Worm (Caenorhabditis elegans) whole organism, young adult: Measurements from ENCODE around the gene citk-1.

Experiments used
- B0261.1 ChIP-seq: sonication (generic microtip); optimal IDR thresholded peaks from 2 replicates; lab custom pipeline; 2016; ENCODE audit warnings: mild to moderate bottlenecking, missing genetic modification characterization, moderate library complexity, missing compliant biosample characterization
- C17E4.6 ChIP-seq: fragments of 200-800 bp; sonication (Bioruptor generic); IDR thresholded peaks from 2 replicates; pipeline ENCODE4 v1.3.6; 2022; ENCODE audit warnings: missing genetic modification reagents, missing genetic modification characterization, missing compliant biosample characterization
- F57A8.1 ChIP-seq: fragments of 200-800 bp; sonication (Bioruptor generic); optimal IDR thresholded peaks from 2 replicates; lab custom pipeline; 2018; ENCODE audit warnings: mild to moderate bottlenecking, missing genetic modification characterization, moderate library complexity, missing compliant biosample characterization
- atf-7 ChIP-seq: sonication (generic microtip); optimal IDR thresholded peaks from 2 replicates; lab custom pipeline; 2017; ENCODE audit warnings: mild to moderate bottlenecking, missing genetic modification characterization, missing compliant biosample characterization
- athp-1 ChIP-seq: sonication (generic microtip); optimal IDR thresholded peaks from 2 replicates; lab custom pipeline; 2017; ENCODE audit warnings: mild to moderate bottlenecking, missing genetic modification characterization, missing compliant biosample characterization
- dpl-1 ChIP-seq: fragments of 150-350 bp; optimal IDR thresholded peaks from 2 replicates; lab custom pipeline; 2014; ENCODE audit warnings: missing biosample characterization, missing genetic modification reagents, missing genetic modification characterization
- egl-44 ChIP-seq: fragments of 200-800 bp; sonication (Bioruptor generic); IDR thresholded peaks from 2 replicates; pipeline ENCODE4 v1.3.6; 2022; ENCODE audit warnings: missing genetic modification reagents, missing genetic modification characterization, missing compliant biosample characterization
- fkh-3 ChIP-seq: sonication (generic microtip); optimal IDR thresholded peaks from 2 replicates; lab custom pipeline; 2016; ENCODE audit warnings: mild to moderate bottlenecking, missing genetic modification characterization, missing compliant biosample characterization
- hlh-12 ChIP-seq: sonication (generic microtip); optimal IDR thresholded peaks from 2 replicates; lab custom pipeline; 2016; ENCODE audit warnings: missing genetic modification characterization, missing compliant biosample characterization
- lsl-1 ChIP-seq: fragments of 200-800 bp; sonication (Bioruptor generic); optimal IDR thresholded peaks from 2 replicates; lab custom pipeline; 2018; ENCODE audit warnings: mild to moderate bottlenecking, missing genetic modification characterization, moderate library complexity, missing compliant biosample characterization
- madf-10 ChIP-seq: sonication (generic microtip); optimal IDR thresholded peaks from 2 replicates; lab custom pipeline; 2016; ENCODE audit warnings: mild to moderate bottlenecking, missing genetic modification characterization, missing compliant biosample characterization
- madf-3 ChIP-seq: fragments of 200-800 bp; sonication (Bioruptor generic); IDR thresholded peaks from 2 replicates; pipeline ENCODE4 v1.3.6; 2022; ENCODE audit warnings: missing genetic modification reagents, missing genetic modification characterization, missing compliant biosample characterization
- nhr-90 ChIP-seq: sonication (generic microtip); optimal IDR thresholded peaks from 2 replicates; lab custom pipeline; 2016; ENCODE audit warnings: missing genotype, mild to moderate bottlenecking, missing genetic modification characterization, missing compliant biosample characterization
- tlf-1 ChIP-seq: fragments of 200-800 bp; sonication (Bioruptor generic); optimal IDR thresholded peaks from 2 replicates; lab custom pipeline; 2018; ENCODE audit warnings: mild to moderate bottlenecking, missing genetic modification characterization, missing compliant biosample characterization
- unc-62 ChIP-seq: fragments of 150-350 bp; optimal IDR thresholded peaks from 2 replicates; lab custom pipeline; 2014; ENCODE audit warnings: missing biosample characterization, missing genetic modification reagents, missing genetic modification characterization
- ztf-18 ChIP-seq: sonication (generic microtip); optimal IDR thresholded peaks from 2 replicates; lab custom pipeline; 2016; ENCODE audit warnings: missing genotype, mild to moderate bottlenecking, missing genetic modification characterization, missing compliant biosample characterization

The citk-1 gene

DNA sequence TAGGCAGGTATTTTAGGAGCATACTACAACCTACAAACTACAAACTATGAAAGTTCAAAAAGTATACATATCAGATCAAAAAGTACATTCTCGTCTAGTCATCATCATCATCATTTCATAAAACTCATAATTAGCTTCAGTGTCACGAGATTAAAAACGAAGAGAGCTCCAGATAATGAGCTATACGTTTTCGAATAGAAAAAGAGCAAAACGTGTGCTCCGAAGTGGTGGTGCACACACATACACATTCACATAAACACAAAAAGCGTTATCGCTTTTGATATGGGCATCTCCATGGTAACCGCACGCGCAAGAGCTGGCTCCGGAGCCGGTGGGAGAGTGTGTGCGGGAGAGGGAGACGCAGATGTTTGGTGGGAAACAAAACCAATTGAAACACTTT lies 55.6 kb downstream of the citk-1 start:
- no peak for TF ChIP-seq tlf-1 (GFP tag; lab: Kevin White, UChicago)
- TF ChIP-seq B0261.1 = no peak
- no peak for TF ChIP-seq F57A8.1 (GFP tag; lab: Kevin White, UChicago)
- no peak for TF ChIP-seq nhr-90 (tag; lab: Kevin White, UChicago)
- no peak for TF ChIP-seq ztf-18 (tag; lab: Kevin White, UChicago)
- no peak for TF ChIP-seq madf-3 (GFP tag; lab: Robert Waterston, UW)
- no peak for TF ChIP-seq hlh-12 (tag; lab: Kevin White, UChicago)
- TF ChIP-seq athp-1 = no peak
- TF ChIP-seq unc-62 (GFP tag; lab: Kevin White, UChicago) = no peak
- no peak for TF ChIP-seq C17E4.6 (GFP tag; lab: Robert Waterston, UW)
- no peak for TF ChIP-seq dpl-1
- TF ChIP-seq fkh-3 (tag; lab: Kevin White, UChicago) = no peak
- no peak for TF ChIP-seq madf-10 (tag; lab: Kevin White, UChicago)
- no peak for TF ChIP-seq lsl-1
- no peak for TF ChIP-seq egl-44 (GFP tag; lab: Robert Waterston, UW)
- TF ChIP-seq atf-7 (tag; lab: Kevin White, UChicago) = no peak
